Worm (Caenorhabditis elegans) whole organism, L4 larva: ENCODE measurements around the gene C05G5.5.

Source experiments
- F44E2.7 ChIP-seq: fragments of 200-800 bp; sonication (Bioruptor generic); IDR thresholded peaks from 2 replicates; pipeline ENCODE4 v2.1.2; 2022; ENCODE audit warnings: missing genetic modification characterization, missing compliant biosample characterization
- F49E8.2 ChIP-seq: sonication (generic microtip); optimal IDR thresholded peaks from 2 replicates; lab custom pipeline; 2016; ENCODE audit warnings: missing compliant biosample characterization, mild to moderate bottlenecking, missing genetic modification characterization, borderline replicate concordance
- T20F7.1 ChIP-seq: fragments of 200-800 bp; sonication (Bioruptor generic); optimal IDR thresholded peaks from 2 replicates; lab custom pipeline; 2018; ENCODE audit warnings: mild to moderate bottlenecking, missing genetic modification characterization, missing compliant biosample characterization
- ama-1 ChIP-seq: fragments of 150-350 bp; optimal IDR thresholded peaks from 2 replicates; lab custom pipeline; 2014; ENCODE audit warnings: inconsistent platforms, mixed read lengths
- ceh-20 ChIP-seq: fragments of 200-800 bp; sonication (Bioruptor generic); IDR thresholded peaks from 2 replicates; pipeline ENCODE4 v1.3.6; 2022; ENCODE audit warnings: missing genetic modification reagents, missing genetic modification characterization, missing compliant biosample characterization
- ceh-32 ChIP-seq: sonication (generic microtip); optimal IDR thresholded peaks from 2 replicates; lab custom pipeline; 2016; ENCODE audit warnings: mild to moderate bottlenecking, missing genetic modification characterization, missing compliant biosample characterization; ENCODE audit not compliant: poor library complexity
- ceh-44 ChIP-seq: fragments of 200-800 bp; sonication (Bioruptor generic); IDR thresholded peaks from 2 replicates; pipeline ENCODE4 v1.3.6; 2022; ENCODE audit warnings: missing genetic modification reagents, missing genetic modification characterization, missing compliant biosample characterization
- daf-12 ChIP-seq: fragments of 150-350 bp; optimal IDR thresholded peaks from 2 replicates; lab custom pipeline; 2014; ENCODE audit warnings: missing biosample characterization, missing genetic modification reagents, missing genetic modification characterization
- daf-16 ChIP-seq, 3 experiments: sonication (generic microtip); optimal IDR thresholded peaks; 2 replicates each; lab custom pipeline; 2016 to 2017; ENCODE audit warnings: missing genetic modification characterization in 3 of 3, missing genetic modification reagents in 3 of 3, mild to moderate bottlenecking in 2 of 3, missing compliant biosample characterization in 2 of 3, missing biosample characterization in 1 of 3, moderate library complexity in 1 of 3
- dmd-6 ChIP-seq: fragments of 200-800 bp; sonication (Bioruptor generic); IDR thresholded peaks from 2 replicates; pipeline ENCODE4 v1.3.6; 2022; ENCODE audit warnings: missing genetic modification reagents, missing genetic modification characterization, missing compliant biosample characterization
- dmd-9 ChIP-seq: fragments of 200-800 bp; sonication (Bioruptor generic); IDR thresholded peaks from 2 replicates; pipeline ENCODE4 v1.3.6; 2022; ENCODE audit warnings: missing genetic modification reagents, missing genetic modification characterization, missing compliant biosample characterization
- dve-1 ChIP-seq: sonication (generic microtip); optimal IDR thresholded peaks from 2 replicates; lab custom pipeline; 2017; ENCODE audit warnings: antibody characterized with exemption, mild to moderate bottlenecking, missing genetic modification characterization, missing compliant biosample characterization; ENCODE audit not compliant: insufficient read depth
- egl-43 ChIP-seq: fragments of 200-800 bp; sonication (Bioruptor generic); IDR thresholded peaks from 2 replicates; pipeline ENCODE4 v1.3.6; 2022; ENCODE audit warnings: missing genetic modification reagents, missing genetic modification characterization, missing compliant biosample characterization
- gei-8 ChIP-seq: fragments of 200-800 bp; sonication (Bioruptor generic); optimal IDR thresholded peaks from 2 replicates; lab custom pipeline; 2018; ENCODE audit warnings: mild to moderate bottlenecking, missing genetic modification characterization, missing compliant biosample characterization
- hif-1 ChIP-seq, 2 experiments: sonication (generic microtip); optimal IDR thresholded peaks; 2 replicates each; lab custom pipeline; 2016 to 2017; ENCODE audit warnings: missing compliant biosample characterization in 2 of 2, missing genetic modification characterization in 2 of 2, missing genetic modification reagents in 2 of 2, missing genotype in 2 of 2, mild to moderate bottlenecking in 1 of 2
- hlh-11 ChIP-seq: fragments of 200-800 bp; sonication (Bioruptor generic); optimal IDR thresholded peaks from 2 replicates; lab custom pipeline; 2018; ENCODE audit warnings: mild to moderate bottlenecking, missing genetic modification characterization, missing compliant biosample characterization
- hlh-30 ChIP-seq: sonication (generic microtip); optimal IDR thresholded peaks from 2 replicates; lab custom pipeline; 2017; ENCODE audit warnings: antibody characterized with exemption, mild to moderate bottlenecking, missing genetic modification characterization, missing compliant biosample characterization; ENCODE audit not compliant: insufficient read depth
- lin-29 ChIP-seq: fragments of 200-800 bp; sonication (Bioruptor generic); IDR thresholded peaks from 2 replicates; pipeline ENCODE4 v1.3.6; 2022; ENCODE audit warnings: missing genetic modification reagents, missing genetic modification characterization, missing compliant biosample characterization
- lin-39 ChIP-seq: fragments of 150-350 bp; optimal IDR thresholded peaks from 2 replicates; lab custom pipeline; 2014; ENCODE audit warnings: missing biosample characterization, missing genetic modification reagents, missing genetic modification characterization
- madf-5 ChIP-seq, 2 experiments: fragments of 200-800 bp; sonication (Bioruptor generic); IDR thresholded peaks; 2 replicates each; pipeline ENCODE4 v1.3.6; 2022; ENCODE audit warnings: missing compliant biosample characterization in 2 of 2, missing genetic modification characterization in 2 of 2
- mdl-1 ChIP-seq, 2 experiments: fragments of 150-350 bp in 1 of 2; sonication (generic microtip) in 1 of 2; optimal IDR thresholded peaks; 2 replicates each; lab custom pipeline; 2014 to 2017; ENCODE audit warnings: missing biosample characterization in 2 of 2, missing genetic modification characterization in 2 of 2
- mxl-3 ChIP-seq: fragments of 200-800 bp; sonication (Bioruptor generic); optimal IDR thresholded peaks from 2 replicates; lab custom pipeline; 2018; ENCODE audit warnings: mild to moderate bottlenecking, missing genetic modification characterization, missing compliant biosample characterization
- nhr-102 ChIP-seq: sonication (generic microtip); optimal IDR thresholded peaks from 2 replicates; lab custom pipeline; 2016; ENCODE audit warnings: mild to moderate bottlenecking, missing genetic modification characterization, moderate library complexity, missing compliant biosample characterization
- nhr-237 ChIP-seq: sonication (generic microtip); optimal IDR thresholded peaks from 2 replicates; lab custom pipeline; 2017; ENCODE audit warnings: missing biosample characterization, missing genetic modification characterization
- nhr-25 ChIP-seq: sonication (generic microtip); optimal IDR thresholded peaks from 2 replicates; lab custom pipeline; 2017; ENCODE audit warnings: missing genetic modification characterization, mild to moderate bottlenecking, missing compliant biosample characterization, antibody characterized with exemption, moderate library complexity, borderline replicate concordance; ENCODE audit not compliant: insufficient read depth
- nhr-28 ChIP-seq: fragments of 150-350 bp; optimal IDR thresholded peaks from 2 replicates; lab custom pipeline; 2014; ENCODE audit warnings: missing biosample characterization, missing genetic modification characterization
- nhr-41 ChIP-seq: fragments of 200-800 bp; sonication (Bioruptor generic); IDR thresholded peaks from 2 replicates; pipeline ENCODE4 v1.3.6; 2022; ENCODE audit warnings: missing genetic modification reagents, missing genetic modification characterization, missing compliant biosample characterization
- saeg-2 ChIP-seq: fragments of 200-800 bp; sonication (Bioruptor generic); IDR thresholded peaks from 2 replicates; pipeline ENCODE4 v1.3.6; 2022; ENCODE audit warnings: missing genetic modification reagents, missing genetic modification characterization, missing compliant biosample characterization
- sdz-12 ChIP-seq: fragments of 200-800 bp; sonication (Bioruptor generic); optimal IDR thresholded peaks from 2 replicates; lab custom pipeline; 2018; ENCODE audit warnings: mild to moderate bottlenecking, missing genetic modification characterization, missing compliant biosample characterization
- skn-1 ChIP-seq: fragments of 150-350 bp; optimal IDR thresholded peaks from 2 replicates; lab custom pipeline; 2014; ENCODE audit warnings: missing biosample characterization, missing genetic modification characterization
- snpc-1.2 ChIP-seq: fragments of 200-800 bp; sonication (Bioruptor generic); IDR thresholded peaks from 2 replicates; pipeline ENCODE4 v1.3.6; 2022; ENCODE audit warnings: missing genetic modification reagents, missing genetic modification characterization, missing compliant biosample characterization
- snpc-4 ChIP-seq: fragments of 150-350 bp; optimal IDR thresholded peaks from 2 replicates; lab custom pipeline; 2014; ENCODE audit warnings: missing biosample characterization, missing genetic modification characterization
- tra-1 ChIP-seq: fragments of 200-800 bp; sonication (Bioruptor generic); IDR thresholded peaks from 2 replicates; pipeline ENCODE4 v1.3.6; 2022; ENCODE audit warnings: missing genetic modification reagents, missing genetic modification characterization, missing compliant biosample characterization
- unc-39 ChIP-seq: sonication (generic microtip); optimal IDR thresholded peaks from 2 replicates; lab custom pipeline; 2017; ENCODE audit warnings: missing biosample characterization, missing genetic modification characterization
- unc-62 ChIP-seq, 3 experiments: fragments of 150-350 bp in 1 of 3; sonication (generic microtip); optimal IDR thresholded peaks in 2 of 3; peaks in 1 of 3; 1 replicate in 1 of 3; 2 replicates in 2 of 3; lab custom pipeline; 2014 to 2017; ENCODE audit warnings: missing biosample characterization in 3 of 3, missing genetic modification characterization in 3 of 3, missing genetic modification reagents in 3 of 3, missing genotype in 1 of 3
- ztf-11 ChIP-seq: fragments of 150-350 bp; optimal IDR thresholded peaks from 2 replicates; lab custom pipeline; 2014; ENCODE audit warnings: missing biosample characterization, missing genetic modification characterization

C05G5.5 gene

ce11 chrX:14783434-14784142, 22.7 kb upstream of the C05G5.5 start (continued):
- peak; percentile 87 for TF ChIP-seq hlh-11 (tag; lab: Kevin White, UChicago)
- no peak for TF ChIP-seq unc-39 (tag; lab: Kevin White, UChicago)
- TF ChIP-seq tra-1 = peak; percentile 93
- no peak for TF ChIP-seq nhr-41
- TF ChIP-seq egl-43 (GFP tag; lab: Robert Waterston, UW) = no peak
- TF ChIP-seq hif-1 (tag; optimal IDR thresholded peaks at IDR 0.05; lab: Kevin White, UChicago) = peak in 1 of 2 experiments; percentile 71
- peak; percentile 81 for TF ChIP-seq nhr-28 (tag; lab: Kevin White, UChicago)
- TF ChIP-seq nhr-102 (tag; lab: Kevin White, UChicago) = peak; percentile 80
- TF ChIP-seq mdl-1 (tag; optimal IDR thresholded peaks at IDR 0.05; lab: Kevin White, UChicago) = peak in 1 of 2 experiments; percentile 65
- no peak for TF ChIP-seq skn-1
- TF ChIP-seq dve-1 (tag; lab: Kevin White, UChicago) = peak; percentile 70
- TF ChIP-seq ztf-11 = no peak
- no peak for TF ChIP-seq ceh-44 (GFP tag; lab: Robert Waterston, UW)
- TF ChIP-seq T20F7.1 (GFP tag; lab: Kevin White, UChicago) = peak; percentile 30
- peak in 1 of 2 experiments; percentile 59 for TF ChIP-seq daf-16 (GFP tag; optimal IDR thresholded peaks at IDR 0.05; lab: Kevin White, UChicago)
- peak; percentile 77 for TF ChIP-seq daf-16 (tag; optimal IDR thresholded peaks at IDR 0.05; lab: Kevin White, UChicago)
- 0 out of 2 replicates have a peak, but pooled peaks have one; percentile 16 for TF ChIP-seq saeg-2 (GFP tag; lab: Robert Waterston, UW)

DNA sequence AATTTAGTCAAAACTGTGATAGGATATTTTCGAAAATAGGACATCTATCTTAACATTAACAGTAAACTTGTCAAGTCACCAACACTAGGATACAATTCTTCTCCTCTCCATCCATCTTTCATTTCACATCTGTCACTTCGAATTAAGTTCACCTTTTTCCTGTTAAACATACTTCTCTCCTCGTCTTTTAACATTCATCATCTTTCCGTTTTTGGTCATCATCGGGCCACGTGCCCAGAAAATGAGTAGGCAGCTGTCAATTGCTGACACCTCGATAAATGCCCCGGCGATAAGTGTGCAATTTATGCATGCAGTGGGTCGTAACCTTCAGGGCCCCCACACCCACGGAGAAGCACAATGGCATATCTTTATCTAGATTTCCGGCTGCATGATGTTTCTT, 19.3 kb upstream of the C05G5.5 start:
- TF ChIP-seq F49E8.2 (no peak), snpc-1.2 (GFP tag; lab: Robert Waterston, UW) (no peak), daf-16 (GFP tag; optimal IDR thresholded peaks at IDR 0.05; lab: Kevin White, UChicago) (no peak), daf-16 (tag; optimal IDR thresholded peaks at IDR 0.05; lab: Kevin White, UChicago) (no peak), hlh-11 (tag; lab: Kevin White, UChicago) (peak; percentile 22), hlh-30 (tag; lab: Kevin White, UChicago) (peak; percentile 30), dmd-6 (GFP tag; lab: Robert Waterston, UW) (peak; percentile 77), sdz-12 (GFP tag; lab: Kevin White, UChicago) (no peak), mdl-1 (tag; optimal IDR thresholded peaks at IDR 0.05; lab: Kevin White, UChicago) (peak in 1 of 2 experiments; percentile 33), ceh-20 (GFP tag; lab: Robert Waterston, UW) (peak; percentile 83; the same call in 1 of the 2 replicates), unc-62 (GFP tag; optimal IDR thresholded peaks at IDR 0.05 in 1 of 2; lab: Kevin White, UChicago) (peak in 1 of 2 experiments; percentile 89), unc-62 (tag; optimal IDR thresholded peaks at IDR 0.05; lab: Kevin White, UChicago) (no peak), nhr-28 (tag; lab: Kevin White, UChicago) (peak; percentile 34), mxl-3 (GFP tag; lab: Kevin White, UChicago) (peak; percentile 25)

- TF ChIP-seq dmd-9 = no peak
- TF ChIP-seq lin-29 (GFP tag; lab: Robert Waterston, UW) = no peak
- TF ChIP-seq lin-39 (tag; lab: Kevin White, UChicago) = no peak
- TF ChIP-seq snpc-4 = no peak
- TF ChIP-seq ceh-32 (tag; lab: Kevin White, UChicago) = no peak
- no peak for TF ChIP-seq ama-1
- no peak for TF ChIP-seq gei-8 (GFP tag; lab: Kevin White, UChicago)
- no peak for TF ChIP-seq daf-12 (tag; lab: Kevin White, UChicago)
- no peak for TF ChIP-seq nhr-25 (tag; lab: Kevin White, UChicago)
- no peak for TF ChIP-seq dmd-6 (GFP tag; lab: Robert Waterston, UW)
- TF ChIP-seq F44E2.7 (GFP tag; lab: Robert Waterston, UW) = no peak
- no peak for TF ChIP-seq madf-5 (GFP tag; IDR thresholded peaks at IDR 0.05; lab: Robert Waterston, UW)
- no peak for TF ChIP-seq nhr-237 (tag; lab: Kevin White, UChicago)
These were observed 17.2 kb upstream of the C05G5.5 start for ce11 chrX:14778112-14778511.
